Fruit fly (Drosophila melanogaster): Measurements from ENCODE around the gene CG13474.

DNA sequence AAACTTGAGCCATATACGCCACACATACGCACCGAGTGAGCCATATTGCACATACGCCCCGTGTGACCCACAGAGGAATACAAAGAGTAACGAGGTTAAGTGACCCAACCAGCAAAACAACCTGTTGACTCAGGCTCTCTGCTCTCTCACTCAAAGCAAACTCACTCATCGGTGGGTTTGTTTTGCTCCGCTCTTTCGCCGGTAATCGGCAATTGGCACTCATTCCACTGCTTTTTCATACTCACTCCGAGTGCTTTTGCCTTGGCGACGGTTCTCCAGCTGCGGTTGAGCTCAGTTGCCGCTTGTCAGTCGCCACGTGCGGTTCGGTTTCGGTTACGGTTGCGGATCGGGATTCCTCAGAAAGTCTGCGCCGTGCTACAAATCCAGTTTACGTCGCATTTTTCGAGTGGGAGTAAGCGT, 9.6 kb upstream of the CG13474 start:
- TF ChIP-seq chif (GFP tag; optimal IDR thresholded peaks at IDR 0.05) (no peak), cad (GFP tag; optimal IDR thresholded peaks at IDR 0.05) (no peak), Elba2 (GFP tag; optimal IDR thresholded peaks at IDR 0.05) (no peak), bcd (GFP tag; optimal IDR thresholded peaks at IDR 0.05) (no peak), chn (GFP tag; optimal IDR thresholded peaks at IDR 0.05) (no peak), slbo (GFP tag; IDR thresholded peaks at IDR 0.05) (no peak), CG7928 (GFP tag; optimal IDR thresholded peaks at IDR 0.05) (no peak), ewg (GFP tag; optimal IDR thresholded peaks at IDR 0.05) (no peak), psq (GFP tag; optimal IDR thresholded peaks at IDR 0.05) (peak; percentile 89), CG17385 (GFP tag; optimal IDR thresholded peaks at IDR 0.05) (peak; percentile 23), insv (GFP tag; optimal IDR thresholded peaks at IDR 0.05) (no peak), lbe (GFP tag; optimal IDR thresholded peaks at IDR 0.05) (no peak)

Data from whole organism, embryonic.